Fruit fly (Drosophila melanogaster): ENCODE measurements around the gene CG32269.

CG32269 gene

dm6 chr3L:3244244-3245144 is 35.7 kb upstream of the CG32269 start, which contains the start of gene CG12078 (continued):
- TF ChIP-seq CG3919 (GFP tag; optimal IDR thresholded peaks at IDR 0.05) (no peak), vri (GFP tag; optimal IDR thresholded peaks at IDR 0.05) (no peak), Lpt (GFP tag; optimal IDR thresholded peaks at IDR 0.05) (no peak), Hr39 (GFP tag; optimal IDR thresholded peaks at IDR 0.05) (no peak), CG15336 (GFP tag; IDR thresholded peaks at IDR 0.05) (no peak), Hr38 (GFP tag; optimal IDR thresholded peaks at IDR 0.05) (no peak), eg (GFP tag; IDR thresholded peaks at IDR 0.05) (no peak), fkh (GFP tag; optimal IDR thresholded peaks at IDR 0.05) (no peak), Sox15 (GFP tag; optimal IDR thresholded peaks at IDR 0.05) (no peak), dac (GFP tag; optimal IDR thresholded peaks at IDR 0.05) (no peak), fd85E (GFP tag; optimal IDR thresholded peaks at IDR 0.05) (no peak), cyc (GFP tag; optimal IDR thresholded peaks at IDR 0.05) (peak; percentile 28), OdsH (GFP tag; optimal IDR thresholded peaks at IDR 0.05) (no peak), CG6792 (GFP tag; optimal IDR thresholded peaks at IDR 0.05) (no peak), lz (GFP tag; optimal IDR thresholded peaks at IDR 0.05) (peak; percentile 9), acj6 (GFP tag; optimal IDR thresholded peaks at IDR 0.05) (no peak), CG32006 (GFP tag; optimal IDR thresholded peaks at IDR 0.05) (no peak), CG10631 (GFP tag; optimal IDR thresholded peaks at IDR 0.05) (no peak), CG6163 (GFP tag; IDR thresholded peaks at IDR 0.05) (0 out of 3 replicates have a peak, but pooled peaks have one; percentile 32), svp (GFP tag) (peak; percentile 65), Gug (GFP tag; IDR thresholded peaks at IDR 0.05) (no peak), topi (GFP tag; optimal IDR thresholded peaks at IDR 0.05) (peak; percentile 41), CG3032 (tag; optimal IDR thresholded peaks at IDR 0.05) (peak; percentile 13), Hr4 (GFP tag; optimal IDR thresholded peaks at IDR 0.05) (no peak)

- TF ChIP-seq dac (GFP tag; optimal IDR thresholded peaks at IDR 0.05) (no peak), Ets21C (GFP tag; optimal IDR thresholded peaks at IDR 0.05) (no peak), pdm3 (GFP tag; optimal IDR thresholded peaks at IDR 0.05) (peak; percentile 22), Met (GFP tag; optimal IDR thresholded peaks at IDR 0.05) (no peak), CG1621 (tag; optimal IDR thresholded peaks at IDR 0.05) (no peak), Gug (GFP tag; IDR thresholded peaks at IDR 0.05) (no peak), CG15336 (GFP tag; IDR thresholded peaks at IDR 0.05) (no peak), CG3919 (GFP tag; optimal IDR thresholded peaks at IDR 0.05) (no peak), CG6808 (GFP tag; optimal IDR thresholded peaks at IDR 0.05) (peak; percentile 32), CG9139 (GFP tag; optimal IDR thresholded peaks at IDR 0.05) (no peak), Sox15 (GFP tag; optimal IDR thresholded peaks at IDR 0.05) (no peak), acj6 (GFP tag; optimal IDR thresholded peaks at IDR 0.05) (peak; percentile 43), Sox14 (GFP tag; optimal IDR thresholded peaks at IDR 0.05) (peak; percentile 4), Eip75B (GFP tag; optimal IDR thresholded peaks at IDR 0.05) (peak; percentile 11), Eip78C (GFP tag) (peak; percentile 86), Sox102F (GFP tag; optimal IDR thresholded peaks at IDR 0.05) (no peak), Smox (GFP tag; optimal IDR thresholded peaks at IDR 0.05) (peak; percentile 0), CG3032 (tag; optimal IDR thresholded peaks at IDR 0.05) (no peak), fkh (GFP tag; optimal IDR thresholded peaks at IDR 0.05) (no peak), CG4318 (GFP tag; optimal IDR thresholded peaks at IDR 0.05) (no peak), CG8319 (GFP tag; optimal IDR thresholded peaks at IDR 0.05) (peak; percentile 16), svp (GFP tag) (peak; percentile 85), fd59A (GFP tag; optimal IDR thresholded peaks at IDR 0.05) (peak; percentile 18), Blimp-1 (GFP tag; optimal IDR thresholded peaks at IDR 0.05) (peak; percentile 42), Eip93F (GFP tag; optimal IDR thresholded peaks at IDR 0.05) (no peak), Ets96B (tag; optimal IDR thresholded peaks at IDR 0.05) (no peak), CG8119 (GFP tag; IDR thresholded peaks at IDR 0.05) (no peak), CG11762 (GFP tag; optimal IDR thresholded peaks at IDR 0.05; ENCODE audit: insufficient read depth) (no peak), dsx (GFP tag; optimal IDR thresholded peaks at IDR 0.05; ENCODE audit: poor library complexity, severe bottlenecking) (peak; percentile 41), CG6854 (GFP tag; optimal IDR thresholded peaks at IDR 0.05) (peak; percentile 28), CG10631 (GFP tag; optimal IDR thresholded peaks at IDR 0.05) (peak; percentile 57), CG6276 (GFP tag; optimal IDR thresholded peaks at IDR 0.05) (peak; percentile 6)
Observed at dm6 chr3L:3242121-3243083, 33.6 kb upstream of the CG32269 start.

Data from whole organism, prepupa.